Worm (Caenorhabditis elegans): Measurements from ENCODE around the gene Y51H7C.7.
A peak's percentile ranks its signal among the peaks of the same experiment; 100 is the strongest.

Y51H7C.7 gene

ce11 chrII:1402167-1402619 lies at the start of gene Y51H7C.7:
Gene Y51H7C.7, plus strand, starts transcription at chrII:1402569.
- TF ChIP-seq elt-1 (tag; optimal IDR thresholded peaks at IDR 0.05; ENCODE audit: borderline replicate concordance, insufficient read depth) (no peak), blmp-1 (tag; optimal IDR thresholded peaks at IDR 0.05) (no peak), mab-5 (tag; optimal IDR thresholded peaks at IDR 0.05) (no peak), snpc-4 (tag; optimal IDR thresholded peaks at IDR 0.05) (no peak), nhr-237 (tag; optimal IDR thresholded peaks at IDR 0.05) (no peak), mep-1 (tag; optimal IDR thresholded peaks at IDR 0.05) (peak; percentile 50), ces-1 (GFP tag; optimal IDR thresholded peaks at IDR 0.05) (no peak), nhr-12 (tag; optimal IDR thresholded peaks at IDR 0.05) (no peak), lin-13 (tag; optimal IDR thresholded peaks at IDR 0.05) (peak; percentile 44), sem-2 (GFP tag; optimal IDR thresholded peaks at IDR 0.05) (no peak), unc-39 (tag; optimal IDR thresholded peaks at IDR 0.05) (no peak), pha-4 (tag; optimal IDR thresholded peaks at IDR 0.05) (no peak), nhr-28 (tag; optimal IDR thresholded peaks at IDR 0.05) (no peak), hlh-1 (tag; optimal IDR thresholded peaks at IDR 0.05) (no peak), ceh-39 (tag; optimal IDR thresholded peaks at IDR 0.05) (no peak), lin-32 (GFP tag; optimal IDR thresholded peaks at IDR 0.05) (no peak), tbx-8 (GFP tag; optimal IDR thresholded peaks at IDR 0.05) (no peak)

- TF ChIP-seq hlh-1 (tag; optimal IDR thresholded peaks at IDR 0.05) (no peak), cnd-1 (tag; optimal IDR thresholded peaks at IDR 0.05) (no peak), sptf-1 (tag; optimal IDR thresholded peaks at IDR 0.05) (no peak), elt-1 (tag; optimal IDR thresholded peaks at IDR 0.05; ENCODE audit: borderline replicate concordance, insufficient read depth) (no peak), unc-39 (tag; optimal IDR thresholded peaks at IDR 0.05) (no peak), ceh-39 (tag; optimal IDR thresholded peaks at IDR 0.05) (no peak), zip-8 (tag; optimal IDR thresholded peaks at IDR 0.05) (no peak), pha-4 (tag; optimal IDR thresholded peaks at IDR 0.05) (no peak), flh-1 (GFP tag; optimal IDR thresholded peaks at IDR 0.05) (no peak), ces-1 (GFP tag; optimal IDR thresholded peaks at IDR 0.05) (no peak), ztf-11 (tag; optimal IDR thresholded peaks at IDR 0.05) (no peak), elt-3 (tag; optimal IDR thresholded peaks at IDR 0.05) (no peak), ham-2 (GFP tag; optimal IDR thresholded peaks at IDR 0.05) (no peak), sem-2 (GFP tag; optimal IDR thresholded peaks at IDR 0.05) (no peak), tbx-8 (GFP tag; optimal IDR thresholded peaks at IDR 0.05) (no peak), mls-2 (tag; optimal IDR thresholded peaks at IDR 0.05) (no peak), lin-32 (GFP tag; optimal IDR thresholded peaks at IDR 0.05) (no peak), ceh-43 (GFP tag; optimal IDR thresholded peaks at IDR 0.05) (no peak), unc-62 (GFP tag; optimal IDR thresholded peaks at IDR 0.05) (no peak), mab-5 (tag; optimal IDR thresholded peaks at IDR 0.05) (no peak)
These were observed 46.9 kb upstream of the Y51H7C.7 start, which contains the start of gene C13A10.1 for ce11 chrII:1355480-1355879. Gene C13A10.1, minus strand, starts transcription at chrII:1355649.

ce11 chrII:1357262-1357661 lies 45.1 kb upstream of the Y51H7C.7 start:
- TF ChIP-seq nhr-28 (tag; optimal IDR thresholded peaks at IDR 0.05) (no peak), ces-1 (GFP tag; optimal IDR thresholded peaks at IDR 0.05) (no peak)

- TF ChIP-seq sptf-1 (tag; optimal IDR thresholded peaks at IDR 0.05) (no peak), blmp-1 (tag; optimal IDR thresholded peaks at IDR 0.05) (no peak), ztf-11 (tag; optimal IDR thresholded peaks at IDR 0.05) (no peak), tbx-8 (GFP tag; optimal IDR thresholded peaks at IDR 0.05) (no peak), drap-1 (GFP tag; optimal IDR thresholded peaks at IDR 0.05) (no peak), ceh-39 (tag; optimal IDR thresholded peaks at IDR 0.05) (no peak), lsy-2 (tag; optimal IDR thresholded peaks at IDR 0.05) (no peak), sem-2 (GFP tag; optimal IDR thresholded peaks at IDR 0.05) (no peak), mab-5 (tag; optimal IDR thresholded peaks at IDR 0.05) (no peak), elt-3 (tag; optimal IDR thresholded peaks at IDR 0.05) (no peak), M03D4.4 (tag; optimal IDR thresholded peaks at IDR 0.05) (no peak)
These were observed 44.5 kb upstream of the Y51H7C.7 start, which contains the start of gene C13A10.2 for ce11 chrII:1357905-1358304. Gene C13A10.2, minus strand, starts transcription at chrII:1358005.

ce11 chrII:1360257-1360656 lies 42.1 kb upstream of the Y51H7C.7 start:
- no peak for TF ChIP-seq nhr-2 (tag; optimal IDR thresholded peaks at IDR 0.05)
- TF ChIP-seq lin-13 (tag; optimal IDR thresholded peaks at IDR 0.05) = no peak
- TF ChIP-seq mls-2 (tag; optimal IDR thresholded peaks at IDR 0.05) = no peak
- TF ChIP-seq bed-3 (GFP tag; optimal IDR thresholded peaks at IDR 0.05) = no peak
- TF ChIP-seq unc-39 (tag; optimal IDR thresholded peaks at IDR 0.05) = no peak
- TF ChIP-seq M03D4.4 (tag; optimal IDR thresholded peaks at IDR 0.05) = no peak
- TF ChIP-seq nhr-12 (tag; optimal IDR thresholded peaks at IDR 0.05) = no peak
- TF ChIP-seq sptf-1 (tag; optimal IDR thresholded peaks at IDR 0.05) = no peak
- TF ChIP-seq nhr-76 (tag; optimal IDR thresholded peaks at IDR 0.05) = no peak
- TF ChIP-seq ztf-11 (tag; optimal IDR thresholded peaks at IDR 0.05) = no peak
- no peak for TF ChIP-seq ham-2 (GFP tag; optimal IDR thresholded peaks at IDR 0.05)
- TF ChIP-seq ceh-43 (GFP tag; optimal IDR thresholded peaks at IDR 0.05) = no peak
- TF ChIP-seq mab-5 (tag; optimal IDR thresholded peaks at IDR 0.05) = no peak

Data from whole organism, mixed stage, embryonic.